Fruit fly (Drosophila melanogaster) whole organism, pupa: ENCODE data around the gene Ir62a.

Experiments
- CG10348 ChIP-seq: fragments of 200-800 bp; sonication (Bioruptor generic); IDR thresholded peaks from 2 replicates; pipeline ENCODE4 v1.3.6; 2022; ENCODE audit warnings: missing biosample characterization, missing genetic modification characterization
- CG12605 ChIP-seq: fragments of 200-800 bp; sonication (Bioruptor generic); IDR thresholded peaks from 2 replicates; pipeline ENCODE4 v1.3.6; 2022; ENCODE audit warnings: missing biosample characterization, missing genetic modification characterization
- CG13204 ChIP-seq: fragments of 200-800 bp; sonication (Bioruptor generic); optimal IDR thresholded peaks from 2 replicates; lab custom pipeline; 2018; ENCODE audit warnings: missing biosample characterization, mild to moderate bottlenecking, missing genetic modification characterization, moderate library complexity
- CG14655 ChIP-seq: fragments of 200-800 bp; sonication (Bioruptor generic); optimal IDR thresholded peaks from 3 replicates; lab custom pipeline; 2017; ENCODE audit warnings: mild to moderate bottlenecking, missing biosample characterization, missing genetic modification reagents, missing genetic modification characterization
- CG15710 ChIP-seq: fragments of 200-800 bp; sonication (Bioruptor generic); optimal IDR thresholded peaks from 2 replicates; lab custom pipeline; 2018; ENCODE audit warnings: missing biosample characterization, mild to moderate bottlenecking, missing genetic modification characterization, moderate library complexity
- CG17806 ChIP-seq: fragments of 200-800 bp; sonication (Bioruptor generic); optimal IDR thresholded peaks from 2 replicates; lab custom pipeline; 2018; ENCODE audit warnings: missing biosample characterization, mild to moderate bottlenecking, missing genetic modification characterization, moderate library complexity
- CG32121 ChIP-seq: fragments of 200-800 bp; sonication (Bioruptor generic); IDR thresholded peaks from 2 replicates; pipeline ENCODE4 v1.3.6; 2022; ENCODE audit warnings: missing biosample characterization, missing genetic modification characterization
- CG34367 ChIP-seq: fragments of 200-800 bp; sonication (Bioruptor generic); optimal IDR thresholded peaks from 2 replicates; lab custom pipeline; 2018; ENCODE audit warnings: missing biosample characterization, mild to moderate bottlenecking, missing genetic modification characterization
- CG4496 ChIP-seq: fragments of 200-800 bp; sonication (Bioruptor generic); IDR thresholded peaks from 3 replicates; pipeline ENCODE4 v1.3.6; 2022; ENCODE audit warnings: missing biosample characterization, missing genetic modification characterization
- CG8159 ChIP-seq: fragments of 200-800 bp; sonication (Bioruptor generic); optimal IDR thresholded peaks from 3 replicates; lab custom pipeline; 2018; ENCODE audit warnings: missing biosample characterization, mild to moderate bottlenecking, missing genetic modification characterization, moderate library complexity
- CG8301 ChIP-seq: fragments of 200-800 bp; sonication (Bioruptor generic); optimal IDR thresholded peaks from 2 replicates; lab custom pipeline; 2018; ENCODE audit warnings: missing biosample characterization, mild to moderate bottlenecking, missing genetic modification characterization
- CG9948 ChIP-seq: fragments of 200-800 bp; sonication (Bioruptor generic); optimal IDR thresholded peaks from 2 replicates; lab custom pipeline; 2018; ENCODE audit warnings: missing biosample characterization, mild to moderate bottlenecking, missing genetic modification characterization, moderate library complexity
- D1 ChIP-seq: fragments of 200-800 bp; sonication (Bioruptor generic); optimal IDR thresholded peaks from 2 replicates; lab custom pipeline; 2018; ENCODE audit warnings: missing biosample characterization, mild to moderate bottlenecking, missing genetic modification characterization, moderate library complexity
- EcR ChIP-seq: fragments of 200-800 bp; sonication (Bioruptor generic); optimal IDR thresholded peaks from 3 replicates; lab custom pipeline; 2019; ENCODE audit warnings: missing biosample characterization, missing genetic modification characterization, mild to moderate bottlenecking, moderate library complexity, missing genetic modification reagents
- Ets98B ChIP-seq: fragments of 200-800 bp; sonication (Bioruptor generic); IDR thresholded peaks from 2 replicates; pipeline ENCODE4 v1.3.6; 2022; ENCODE audit warnings: missing biosample characterization, missing genetic modification characterization
- Pif1A ChIP-seq: fragments of 200-800 bp; sonication (Bioruptor generic); optimal IDR thresholded peaks from 3 replicates; lab custom pipeline; 2016; ENCODE audit warnings: missing biosample characterization, missing genetic modification characterization
- Pif1B ChIP-seq: fragments of 200-800 bp; sonication (Bioruptor generic); optimal IDR thresholded peaks from 3 replicates; lab custom pipeline; 2016; ENCODE audit warnings: missing biosample characterization, missing genetic modification characterization
- Snoo ChIP-seq: fragments of 200-800 bp; sonication (Bioruptor generic); optimal IDR thresholded peaks from 3 replicates; lab custom pipeline; 2017; ENCODE audit warnings: missing biosample characterization, mild to moderate bottlenecking, missing genetic modification characterization, inconsistent platforms
- fd96Ca ChIP-seq: fragments of 200-800 bp; sonication (Bioruptor generic); IDR thresholded peaks from 3 replicates; pipeline ENCODE4 v1.3.6; 2022; ENCODE audit warnings: missing biosample characterization, missing genetic modification characterization
- gl ChIP-seq: fragments of 200-800 bp; sonication (Bioruptor generic); optimal IDR thresholded peaks from 2 replicates; lab custom pipeline; 2018; ENCODE audit warnings: missing biosample characterization, mild to moderate bottlenecking, missing genetic modification characterization
- rn ChIP-seq: fragments of 200-800 bp; sonication (Bioruptor generic); IDR thresholded peaks from 2 replicates; pipeline ENCODE4 v1.3.6; 2022; ENCODE audit warnings: missing biosample characterization, missing genetic modification characterization

Gene Ir62a

DNA sequence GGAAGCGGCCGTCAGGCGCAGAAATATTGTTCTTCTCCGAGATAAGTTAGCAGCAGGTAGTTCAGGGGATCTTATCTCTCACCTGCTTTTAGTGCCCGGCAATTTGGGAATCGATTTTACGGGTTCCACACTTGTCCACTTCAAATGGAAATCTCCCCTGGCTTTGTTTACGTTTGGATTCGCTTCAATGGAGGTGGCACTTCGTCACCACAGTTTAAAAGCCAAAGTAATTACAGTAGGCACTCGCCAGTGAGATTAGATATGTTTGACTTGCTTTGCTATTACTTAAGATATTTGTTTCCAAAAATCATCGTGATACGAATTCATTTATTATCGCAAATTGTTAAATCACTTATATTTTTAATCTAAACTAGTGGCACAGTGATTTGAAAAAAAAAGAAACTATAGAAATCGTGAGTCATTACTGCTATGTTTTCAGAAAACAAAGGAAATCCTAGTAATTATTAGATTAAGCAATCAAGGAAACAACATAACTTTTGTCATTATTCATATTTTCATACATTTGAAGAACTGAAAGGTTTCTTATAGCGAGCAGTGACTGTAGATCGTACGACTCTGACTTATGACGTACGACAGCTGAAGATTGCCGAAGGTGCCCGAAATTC, 17.4 kb upstream of the Ir62a start:
- TF ChIP-seq Ets98B (GFP tag; lab: Robert Waterston, UW) (no peak), CG4496 (GFP tag; lab: Robert Waterston, UW) (no peak), CG8159 (tag; lab: Kevin White, UChicago) (peak; percentile 18), Pif1B (GFP tag; lab: Kevin White, UChicago) (no peak), gl (tag; lab: Kevin White, UChicago) (no peak), EcR (GFP tag; lab: Kevin White, UChicago) (no peak), D1 (tag; lab: Kevin White, UChicago) (no peak), CG12605 (no peak), Pif1A (GFP tag; lab: Kevin White, UChicago) (no peak), CG13204 (GFP tag; lab: Kevin White, UChicago) (no peak), Snoo (tag; lab: Kevin White, UChicago) (peak; percentile 54), CG17806 (tag; lab: Kevin White, UChicago) (no peak), rn (GFP tag; lab: Robert Waterston, UW) (no peak), CG8301 (tag; lab: Kevin White, UChicago) (no peak), CG10348 (GFP tag; lab: Robert Waterston, UW) (no peak), CG15710 (tag; lab: Kevin White, UChicago) (peak; percentile 41), fd96Ca (GFP tag; lab: Robert Waterston, UW) (no peak), CG34367 (tag; lab: Kevin White, UChicago) (peak; percentile 7), CG9948 (tag; lab: Kevin White, UChicago) (peak; percentile 5), CG14655 (GFP tag; lab: Kevin White, UChicago) (no peak), CG32121 (no peak)

- no peak for TF ChIP-seq EcR (GFP tag; lab: Kevin White, UChicago)
- no peak for TF ChIP-seq Pif1A (GFP tag; lab: Kevin White, UChicago)
- TF ChIP-seq CG15710 (tag; lab: Kevin White, UChicago): no peak
- TF ChIP-seq CG10348 (GFP tag; lab: Robert Waterston, UW): no peak
- no peak for TF ChIP-seq CG34367 (tag; lab: Kevin White, UChicago)
- TF ChIP-seq rn (GFP tag; lab: Robert Waterston, UW): no peak
- TF ChIP-seq CG32121: no peak
- no peak for TF ChIP-seq CG14655 (GFP tag; lab: Kevin White, UChicago)
Observed at dm6 chr3L:1547117-1547507, 16.1 kb upstream of the Ir62a start.

DNA sequence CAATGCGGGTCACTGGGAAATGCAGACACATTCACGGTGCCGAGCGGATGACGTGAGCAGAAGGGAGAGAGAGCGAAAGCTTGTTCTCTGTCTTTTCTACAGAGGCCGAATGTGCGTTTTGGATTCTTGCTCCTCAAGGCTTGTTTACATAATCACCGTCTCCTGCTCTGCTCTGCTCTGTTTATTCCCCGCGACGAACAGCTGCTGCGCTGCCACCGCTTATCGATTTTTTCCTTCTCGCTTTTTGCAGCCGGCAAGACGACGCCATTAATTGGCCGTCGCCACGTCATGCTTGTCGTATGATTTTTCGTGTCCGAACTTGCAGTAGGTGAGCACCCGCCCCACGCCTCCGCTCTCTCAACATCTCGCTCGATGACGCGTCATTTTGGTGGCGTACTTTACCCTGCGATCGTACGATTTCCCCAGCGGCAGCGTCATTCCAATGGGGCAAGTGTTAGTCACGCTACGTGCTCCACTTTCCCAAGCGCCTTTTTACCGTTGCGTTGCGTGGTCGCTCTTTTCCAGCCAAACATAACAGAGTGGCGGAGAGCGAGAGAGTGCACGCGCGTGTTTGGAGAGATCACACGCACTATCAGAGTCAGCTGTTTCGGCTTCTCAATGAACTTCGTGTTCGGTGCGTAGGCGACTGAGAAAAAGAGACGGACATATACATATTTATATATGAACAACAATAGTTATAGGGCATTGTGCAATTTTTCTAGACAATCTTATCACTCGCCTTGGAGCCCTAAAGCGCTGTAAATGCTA, 15.5 kb upstream of the Ir62a start:
- TF ChIP-seq CG8159 (tag; lab: Kevin White, UChicago) (no peak), CG10348 (GFP tag; lab: Robert Waterston, UW) (no peak), Pif1A (GFP tag; lab: Kevin White, UChicago) (peak; percentile 13), CG8301 (tag; lab: Kevin White, UChicago) (no peak), gl (tag; lab: Kevin White, UChicago) (peak; percentile 8), Snoo (tag; lab: Kevin White, UChicago) (peak; percentile 39), EcR (GFP tag; lab: Kevin White, UChicago) (peak; percentile 24), CG12605 (peak; percentile 50; the same call in 1 of the 2 replicates), CG9948 (tag; lab: Kevin White, UChicago) (no peak), CG34367 (tag; lab: Kevin White, UChicago) (no peak), Ets98B (GFP tag; lab: Robert Waterston, UW) (peak; percentile 44; the same call in 1 of the 2 replicates), rn (GFP tag; lab: Robert Waterston, UW) (no peak), CG15710 (tag; lab: Kevin White, UChicago) (no peak), D1 (tag; lab: Kevin White, UChicago) (no peak), CG17806 (tag; lab: Kevin White, UChicago) (no peak), fd96Ca (GFP tag; lab: Robert Waterston, UW) (no peak), CG14655 (GFP tag; lab: Kevin White, UChicago) (no peak), CG4496 (GFP tag; lab: Robert Waterston, UW) (peak; percentile 19; the same call in 1 of the 3 replicates), Pif1B (GFP tag; lab: Kevin White, UChicago) (no peak), CG32121 (peak; percentile 53), CG13204 (GFP tag; lab: Kevin White, UChicago) (no peak)
- TF ChIP-seq, all 21 proteins: peak for 8

DNA sequence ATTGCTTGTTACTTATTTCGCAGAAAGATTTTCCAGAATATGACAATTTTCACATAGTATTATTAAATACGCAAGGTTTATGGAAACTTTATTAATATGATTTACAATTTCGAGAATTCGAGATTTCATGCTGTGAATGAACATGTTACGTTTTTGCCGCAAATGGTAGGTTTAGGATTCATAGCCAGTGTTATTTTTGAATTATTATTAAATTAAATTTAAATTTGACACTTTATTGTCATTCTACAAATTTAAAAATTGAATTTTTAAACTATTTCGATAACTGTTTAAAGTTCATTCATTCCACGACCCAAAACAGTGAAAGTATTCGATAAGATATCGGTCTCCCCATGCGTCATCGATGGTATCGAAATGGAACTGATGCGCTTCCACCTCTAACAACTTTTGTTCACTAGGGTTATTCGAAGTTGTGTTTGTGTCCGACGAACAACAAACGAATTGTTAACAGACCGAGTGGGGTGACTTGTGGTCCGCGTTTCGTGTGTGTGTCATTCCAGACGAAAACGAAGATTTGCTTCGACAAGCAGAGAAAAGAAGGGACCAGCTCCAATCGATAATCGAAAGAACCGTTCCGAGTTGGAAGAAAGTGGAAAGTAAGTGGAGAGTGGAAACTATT, 14.8 kb upstream of the Ir62a start, which contains the start of the genes CG32313 and Pcyt1:
Gene CG32313, minus strand, starts transcription at position 51 of the 637 bp plus-strand sequence.
Gene Pcyt1, plus strand, starts transcription at position 400 of the 637 bp plus-strand sequence.
- TF ChIP-seq Pif1B (GFP tag; lab: Kevin White, UChicago): peak; percentile 30
- TF ChIP-seq CG12605: 0 out of 2 replicates have a peak, but pooled peaks have one; percentile 9
- TF ChIP-seq CG34367 (tag; lab: Kevin White, UChicago): no peak
- TF ChIP-seq EcR (GFP tag; lab: Kevin White, UChicago): peak; percentile 30
